Worm (Caenorhabditis elegans): ENCODE results near the gene col-34.

Gene col-34

DNA sequence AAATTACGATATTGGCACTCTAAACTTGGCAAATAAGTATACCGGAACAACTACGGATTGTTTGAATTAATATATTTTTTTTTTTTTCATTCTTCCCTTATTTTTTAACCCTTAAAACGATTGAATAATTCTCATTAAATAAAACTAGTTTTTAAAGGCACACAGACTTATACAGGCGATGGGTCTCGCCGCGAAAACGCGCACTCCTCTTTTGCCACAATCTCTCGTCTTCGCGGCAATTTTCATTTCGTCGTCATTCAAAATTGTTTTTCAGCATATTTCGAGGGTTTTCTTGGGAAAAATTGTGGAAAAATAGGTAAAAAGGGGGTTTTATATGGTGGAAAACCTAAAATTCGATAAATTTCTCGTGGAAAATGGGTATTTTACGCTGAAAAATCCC is 2.9 kb upstream of the col-34 start (continued):
- TF ChIP-seq nhr-25 (tag; optimal IDR thresholded peaks at IDR 0.05) (peak; percentile 33), ceh-16 (tag; optimal IDR thresholded peaks at IDR 0.05) (no peak)

DNA sequence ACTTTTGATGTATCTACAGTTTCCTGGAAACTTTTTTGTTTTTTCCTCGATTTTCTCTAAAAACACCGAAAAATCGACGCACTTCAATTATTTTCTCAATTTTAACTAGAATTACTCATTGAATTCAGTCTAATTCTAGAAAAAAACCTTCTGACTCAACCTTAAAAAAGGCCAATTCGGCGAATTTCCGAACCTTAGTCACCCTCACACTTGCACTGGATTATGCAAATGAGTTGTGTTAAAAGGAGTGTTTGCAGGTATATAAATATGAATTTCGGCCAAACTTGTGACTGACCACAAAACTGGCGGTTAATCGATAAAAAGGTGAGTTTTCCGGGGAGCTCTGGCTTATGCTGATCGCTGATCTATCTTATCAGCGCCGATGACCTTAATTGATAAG is 2.1 kb upstream of the col-34 start, which contains the start of gene ttr-20:
Gene ttr-20, plus strand, starts transcription at position 301 of the 400 bp plus-strand sequence.
- TF ChIP-seq ama-1 (optimal IDR thresholded peaks at IDR 0.05) (no peak), peb-1 (tag; optimal IDR thresholded peaks at IDR 0.05) (no peak), snpc-4 (tag; optimal IDR thresholded peaks at IDR 0.05) (no peak), nhr-10 (tag; optimal IDR thresholded peaks at IDR 0.05) (no peak), crh-2 (tag; optimal IDR thresholded peaks at IDR 0.05) (no peak), alr-1 (tag; optimal IDR thresholded peaks at IDR 0.05) (no peak), nhr-237 (tag; optimal IDR thresholded peaks at IDR 0.05) (no peak), zag-1 (tag; optimal IDR thresholded peaks at IDR 0.05) (no peak)

DNA sequence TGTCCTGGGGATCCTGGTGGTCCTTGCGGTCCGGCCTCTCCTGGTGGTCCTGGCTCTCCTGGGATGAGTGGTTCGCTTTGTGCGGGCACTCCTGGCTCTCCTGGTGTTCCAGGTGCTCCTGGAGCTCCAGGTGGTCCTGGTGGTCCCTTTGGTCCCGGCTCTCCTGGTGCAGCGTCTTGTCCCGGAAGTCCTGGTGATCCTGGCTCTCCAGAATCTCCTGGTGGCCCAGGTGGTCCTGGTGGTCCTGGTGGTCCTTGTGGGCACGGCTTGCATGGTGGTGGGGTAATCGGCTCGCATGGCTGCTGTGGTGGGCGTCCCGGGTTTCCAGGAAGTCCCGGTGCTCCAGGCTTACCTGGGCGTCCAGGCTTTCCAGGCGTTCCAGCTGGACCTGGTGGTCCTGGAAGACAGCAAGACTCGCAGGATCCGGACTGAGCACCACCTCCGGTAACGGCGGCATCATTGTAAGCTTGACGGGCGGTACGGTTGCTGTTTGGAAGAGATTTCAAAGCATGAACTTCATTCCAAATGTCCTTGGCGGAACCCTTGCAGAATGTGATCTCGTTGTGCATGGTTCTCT is 492 bp downstream of the col-34 start:
- TF ChIP-seq skn-1 (tag; optimal IDR thresholded peaks at IDR 0.05) (no peak), nhr-25 (tag; optimal IDR thresholded peaks at IDR 0.05) (no peak), sma-9 (GFP tag; optimal IDR thresholded peaks at IDR 0.05) (no peak), sma-9 (tag; optimal IDR thresholded peaks at IDR 0.05) (no peak)

DNA sequence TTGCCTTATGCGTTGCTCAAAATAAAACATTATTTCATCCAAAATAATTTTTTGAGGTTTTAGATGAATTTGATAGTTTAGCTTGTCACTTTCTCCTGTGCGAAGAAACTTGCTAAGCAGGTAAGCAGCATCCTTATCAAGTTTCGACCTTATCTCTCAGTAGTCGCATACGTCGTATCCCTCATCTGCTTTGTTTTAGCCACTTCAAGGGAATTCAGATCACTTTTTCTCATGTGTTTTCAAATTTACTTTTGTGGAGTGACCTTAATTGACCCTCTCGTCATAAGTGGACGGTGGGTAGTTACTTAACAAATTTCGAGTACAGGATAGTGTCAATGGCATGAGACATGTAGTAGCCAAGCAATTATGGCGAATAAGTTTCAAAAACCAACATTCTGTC is 7.7 kb downstream of the col-34 start:
- TF ChIP-seq lin-13 (GFP tag; optimal IDR thresholded peaks at IDR 0.05) (no peak), ztf-11 (tag; optimal IDR thresholded peaks at IDR 0.05) (no peak), ama-1 (optimal IDR thresholded peaks at IDR 0.05) (peak; percentile 8), sma-3 (GFP tag; optimal IDR thresholded peaks at IDR 0.05) (no peak), alr-1 (tag; optimal IDR thresholded peaks at IDR 0.05) (no peak), snpc-4 (tag; optimal IDR thresholded peaks at IDR 0.05) (no peak), nhr-21 (tag; optimal IDR thresholded peaks at IDR 0.05) (peak; percentile 47), nhr-11 (tag; optimal IDR thresholded peaks at IDR 0.05) (peak; percentile 24), sma-9 (GFP tag; optimal IDR thresholded peaks at IDR 0.05) (no peak), sma-9 (tag; optimal IDR thresholded peaks at IDR 0.05) (no peak), Y55F3AM.14 (GFP tag; optimal IDR thresholded peaks at IDR 0.05) (no peak), C34F6.9 (tag; optimal IDR thresholded peaks at IDR 0.05) (no peak), nhr-23 (tag; optimal IDR thresholded peaks at IDR 0.05) (no peak), unc-55 (GFP tag; optimal IDR thresholded peaks at IDR 0.05) (no peak), nhr-77 (tag; optimal IDR thresholded peaks at IDR 0.05) (no peak), ztf-4 (tag; optimal IDR thresholded peaks at IDR 0.05) (no peak), nhr-6 (tag; optimal IDR thresholded peaks at IDR 0.05) (no peak), ceh-82 (tag; optimal IDR thresholded peaks at IDR 0.05) (no peak), elt-3 (tag; optimal IDR thresholded peaks at IDR 0.05) (no peak), mab-5 (tag; optimal IDR thresholded peaks at IDR 0.05) (no peak), nhr-12 (tag; optimal IDR thresholded peaks at IDR 0.05) (no peak), fos-1 (tag; optimal IDR thresholded peaks at IDR 0.05) (no peak), nhr-25 (tag; optimal IDR thresholded peaks at IDR 0.05) (peak; percentile 22)

DNA sequence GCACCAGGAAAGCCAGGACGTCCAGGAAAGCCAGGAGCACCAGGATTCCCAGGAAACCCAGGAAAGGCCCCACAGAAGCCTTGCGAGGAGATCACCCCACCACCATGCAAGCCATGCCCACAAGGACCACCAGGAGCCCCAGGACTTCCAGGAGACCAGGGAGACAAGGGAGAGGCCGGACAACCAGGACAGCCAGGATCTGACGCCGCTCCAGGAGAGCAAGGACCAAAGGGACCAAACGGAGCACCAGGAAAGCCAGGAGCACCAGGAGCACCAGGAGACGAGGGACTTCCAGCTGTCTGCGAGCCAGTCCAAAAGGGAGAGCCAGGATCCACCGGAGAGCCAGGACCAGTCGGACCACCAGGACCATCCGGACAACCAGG is 8.4 kb downstream of the col-34 start:
- no peak for TF ChIP-seq Y55F3AM.14 (GFP tag; optimal IDR thresholded peaks at IDR 0.05)
- TF ChIP-seq F13H6.1 (tag; optimal IDR thresholded peaks at IDR 0.05): no peak
- no peak for TF ChIP-seq unc-55 (GFP tag; optimal IDR thresholded peaks at IDR 0.05)
- no peak for TF ChIP-seq ztf-4 (tag; optimal IDR thresholded peaks at IDR 0.05)
- no peak for TF ChIP-seq R02D3.7 (tag; optimal IDR thresholded peaks at IDR 0.05)
- TF ChIP-seq nhr-12 (tag; optimal IDR thresholded peaks at IDR 0.05): no peak

DNA sequence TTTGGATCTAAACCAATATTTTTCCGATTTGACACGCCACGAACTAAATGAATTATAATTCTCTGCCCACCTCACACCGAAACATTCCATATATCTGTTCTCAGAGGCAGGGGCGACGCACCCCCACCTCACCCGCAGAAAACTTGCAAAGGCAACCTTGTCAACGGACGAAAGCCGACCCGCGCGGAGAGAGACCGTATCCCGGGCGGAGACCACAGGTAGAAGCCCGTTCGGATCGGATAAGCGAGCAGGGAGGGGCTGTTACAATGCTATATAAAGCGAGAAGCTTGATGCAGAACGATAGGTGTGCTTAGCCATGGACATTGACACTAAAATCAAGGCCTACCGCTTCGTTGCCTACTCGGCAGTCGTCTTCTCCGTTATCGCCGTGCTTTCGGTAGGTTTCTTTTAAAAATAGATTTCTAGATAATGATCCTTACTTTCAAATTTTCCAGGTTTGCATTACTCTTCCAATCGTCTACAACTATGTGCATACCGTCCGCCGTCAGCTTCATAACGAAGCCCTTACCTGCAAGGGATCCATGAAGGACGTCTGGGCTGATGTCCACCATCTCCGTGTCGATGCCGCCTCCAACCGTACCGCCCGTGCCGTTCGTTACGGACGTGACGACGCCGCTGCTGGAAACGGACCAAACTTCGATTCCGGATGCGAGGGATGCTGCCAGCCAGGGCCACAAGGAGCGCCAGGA is 8.9 kb downstream of the col-34 start, which contains the start of the genes zipt-2.2 and dpy-13:
Gene zipt-2.2, minus strand, starts transcription at position 51 of the 710 bp plus-strand sequence.
Gene dpy-13, plus strand, starts transcription at position 300 of the 710 bp plus-strand sequence.
- TF ChIP-seq nhr-21 (tag; optimal IDR thresholded peaks at IDR 0.05) (peak; percentile 42), sma-9 (GFP tag; optimal IDR thresholded peaks at IDR 0.05) (no peak), sma-9 (tag; optimal IDR thresholded peaks at IDR 0.05) (no peak), ama-1 (optimal IDR thresholded peaks at IDR 0.05) (peak; percentile 87)

Measured in whole organism, L2 larva.